ENCODE assay signal across 2 fruit fly cellular contexts in the genomic region with DNA sequence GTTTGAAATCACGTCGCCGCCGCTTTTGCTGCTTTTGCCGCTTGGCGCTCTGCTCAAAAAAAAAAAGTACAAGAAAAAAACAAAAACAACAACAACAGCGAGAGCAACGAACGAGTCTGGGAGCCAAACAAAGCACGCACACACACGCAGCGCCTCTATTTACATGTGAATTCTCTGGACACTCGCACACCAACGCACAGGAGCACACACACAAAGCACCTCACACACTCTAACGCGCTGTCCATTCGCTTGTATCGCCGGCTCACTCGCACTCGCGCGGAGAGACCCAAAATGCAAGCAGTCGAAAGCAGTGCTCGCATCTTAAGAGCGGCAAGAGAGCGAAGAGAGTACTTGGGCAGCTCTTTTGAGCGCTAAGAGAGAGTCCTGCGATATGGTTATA.
TF ChIP-seq lines count a peak whose summit lies in the region.

A gene (minus strand): TSS at position 4 of the 400 bp plus-strand sequence.

TF ChIP-seq in whole organism, embryonic, 481 proteins besides CTCF, POLR2A, EP300 and RAD21 (continued from another document and continues in another):
- TF ChIP-seq chn (GFP tag; optimal IDR thresholded peaks at IDR 0.05; lab: Kevin White, UChicago) (peak; percentile 47), croc (GFP tag; conservative IDR thresholded peaks at IDR 0.05; lab: Robert Waterston, UW) (no peak), Dad (GFP tag; optimal IDR thresholded peaks at IDR 0.05; lab: Kevin White, UChicago) (no peak), klu (GFP tag; IDR thresholded peaks at IDR 0.05; lab: Robert Waterston, UW) (no peak), hbn (GFP tag; IDR thresholded peaks at IDR 0.05; lab: Robert Waterston, UW; ENCODE audit: partially characterized antibody) (0 out of 2 replicates have a peak, but pooled peaks have one; percentile 41), CG11093 (GFP tag; IDR thresholded peaks at IDR 0.05; lab: Robert Waterston, UW) (no peak), Dip2 (GFP tag; IDR thresholded peaks at IDR 0.05; lab: Robert Waterston, UW) (no peak), Scr (GFP tag; IDR thresholded peaks at IDR 0.05; lab: Robert Waterston, UW; ENCODE audit: partially characterized antibody) (0 out of 2 replicates have a peak, but pooled peaks have one; percentile 16), CG7372 (GFP tag; IDR thresholded peaks at IDR 0.05; lab: Robert Waterston, UW) (no peak), h (optimal IDR thresholded peaks at IDR 0.05; lab: Kevin White, UChicago) (no peak), ttk (GFP tag; IDR thresholded peaks at IDR 0.05; lab: Robert Waterston, UW) (no peak), exex (tag; optimal IDR thresholded peaks at IDR 0.05; lab: Kevin White, UChicago) (no peak), CG6654 (GFP tag; optimal IDR thresholded peaks at IDR 0.05; lab: Kevin White, UChicago) (no peak), CG14860 (GFP tag; IDR thresholded peaks at IDR 0.05; lab: Robert Waterston, UW; ENCODE audit: partially characterized antibody) (no peak), Nf-YA (GFP tag; IDR thresholded peaks at IDR 0.05; lab: Robert Waterston, UW) (peak; percentile 82), C15 (GFP tag; IDR thresholded peaks at IDR 0.05; lab: Robert Waterston, UW) (no peak), Nf-YB (GFP tag; optimal IDR thresholded peaks at IDR 0.05; lab: Kevin White, UChicago) (peak; percentile 98), CG30020 (tag; optimal IDR thresholded peaks at IDR 0.05; lab: Kevin White, UChicago) (no peak), Usf (GFP tag; optimal IDR thresholded peaks at IDR 0.05; lab: Kevin White, UChicago) (no peak), bsh (GFP tag; optimal IDR thresholded peaks at IDR 0.05; lab: Kevin White, UChicago) (no peak), CG4820 (GFP tag; optimal IDR thresholded peaks at IDR 0.05; lab: Kevin White, UChicago) (no peak), br (optimal IDR thresholded peaks at IDR 0.05; lab: Kevin White, UChicago) (no peak), eve (GFP tag; optimal IDR thresholded peaks at IDR 0.05; lab: Kevin White, UChicago) (no peak), p53 (GFP tag; optimal IDR thresholded peaks at IDR 0.05; lab: Kevin White, UChicago) (no peak), CG9817 (tag; optimal IDR thresholded peaks at IDR 0.05; lab: Kevin White, UChicago) (no peak), CG6254 (GFP tag; optimal IDR thresholded peaks at IDR 0.05; lab: Kevin White, UChicago) (no peak), CG10209 (GFP tag; optimal IDR thresholded peaks at IDR 0.05; lab: Kevin White, UChicago) (no peak), insv (GFP tag; optimal IDR thresholded peaks at IDR 0.05; lab: Kevin White, UChicago) (no peak), Dfd (GFP tag; optimal IDR thresholded peaks at IDR 0.05; lab: Kevin White, UChicago) (peak in 1 of 2 experiments; percentile 42), gem (tag; optimal IDR thresholded peaks at IDR 0.05; lab: Kevin White, UChicago) (no peak), chif (GFP tag; optimal IDR thresholded peaks at IDR 0.05; lab: Kevin White, UChicago) (peak in 1 of 2 experiments; percentile 11), ind (GFP tag; optimal IDR thresholded peaks at IDR 0.05; lab: Kevin White, UChicago) (no peak), CG3281 (GFP tag; optimal IDR thresholded peaks at IDR 0.05; lab: Kevin White, UChicago) (no peak), tio (GFP tag; optimal IDR thresholded peaks at IDR 0.05; lab: Kevin White, UChicago) (no peak), HmgD (GFP tag; optimal IDR thresholded peaks at IDR 0.05; lab: Kevin White, UChicago) (peak; percentile 83), nerfin-2 (GFP tag; IDR thresholded peaks at IDR 0.05; lab: Robert Waterston, UW; ENCODE audit: partially characterized antibody) (no peak), slou (GFP tag; optimal IDR thresholded peaks at IDR 0.05; lab: Kevin White, UChicago) (no peak), sob (GFP tag; IDR thresholded peaks at IDR 0.05; lab: Robert Waterston, UW) (peak; percentile 24; the same call in 1 of the 2 replicates), CG17385 (GFP tag; optimal IDR thresholded peaks at IDR 0.05; lab: Kevin White, UChicago) (peak; percentile 13), gsb (GFP tag; IDR thresholded peaks at IDR 0.05; lab: Robert Waterston, UW) (no peak), Hmx (GFP tag; optimal IDR thresholded peaks at IDR 0.05; lab: Kevin White, UChicago) (no peak), CG6854 (GFP tag; optimal IDR thresholded peaks at IDR 0.05; lab: Kevin White, UChicago) (no peak), sqz (GFP tag; optimal IDR thresholded peaks at IDR 0.05; lab: Kevin White, UChicago) (peak; percentile 83), CG9932 (GFP tag; IDR thresholded peaks at IDR 0.05; lab: Robert Waterston, UW) (0 out of 2 replicates have a peak, but pooled peaks have one; percentile 31), CG9215 (GFP tag; IDR thresholded peaks at IDR 0.05; lab: Robert Waterston, UW) (no peak), Mad (GFP tag; optimal IDR thresholded peaks at IDR 0.05; lab: Kevin White, UChicago) (no peak), ham (GFP tag; IDR thresholded peaks at IDR 0.05; lab: Robert Waterston, UW) (no peak), pum (GFP tag; optimal IDR thresholded peaks at IDR 0.05; lab: Kevin White, UChicago) (no peak), CG2712 (tag; optimal IDR thresholded peaks at IDR 0.05; lab: Kevin White, UChicago) (no peak), knrl (GFP tag; IDR thresholded peaks at IDR 0.05; lab: Robert Waterston, UW; ENCODE audit: partially characterized antibody) (peak; percentile 35; the same call in 1 of the 3 replicates), Neu2 (GFP tag; optimal IDR thresholded peaks at IDR 0.05; lab: Kevin White, UChicago; ENCODE audit: borderline replicate concordance) (no peak), CG2678 (tag; optimal IDR thresholded peaks at IDR 0.05; lab: Kevin White, UChicago) (no peak), nmo (GFP tag; optimal IDR thresholded peaks at IDR 0.05; lab: Kevin White, UChicago) (no peak), CG31365 (tag; optimal IDR thresholded peaks at IDR 0.05; lab: Kevin White, UChicago) (peak; percentile 99), CG32532 (GFP tag; IDR thresholded peaks at IDR 0.05; lab: Robert Waterston, UW) (0 out of 2 replicates have a peak, but pooled peaks have one; percentile 34), kni (GFP tag; optimal IDR thresholded peaks at IDR 0.05; lab: Kevin White, UChicago) (peak; percentile 13), CG12942 (GFP tag; optimal IDR thresholded peaks at IDR 0.05; lab: Kevin White, UChicago) (no peak), CG10431 (GFP tag; optimal IDR thresholded peaks at IDR 0.05; lab: Kevin White, UChicago) (no peak), ftz-f1 (GFP tag; optimal IDR thresholded peaks at IDR 0.05; lab: Kevin White, UChicago) (peak; percentile 89), CG12769 (tag; optimal IDR thresholded peaks at IDR 0.05; lab: Kevin White, UChicago) (no peak), HLH54F (GFP tag; optimal IDR thresholded peaks at IDR 0.05; lab: Kevin White, UChicago) (no peak), CG7928 (GFP tag; optimal IDR thresholded peaks at IDR 0.05; lab: Kevin White, UChicago) (no peak), PHDP (tag; optimal IDR thresholded peaks at IDR 0.05; lab: Kevin White, UChicago) (no peak), GATAe (GFP tag; conservative IDR thresholded peaks at IDR 0.05; lab: Robert Waterston, UW) (no peak)

TF ChIP-seq in whole organism, prepupa, 60 proteins besides CTCF, POLR2A, EP300 and RAD21 (continued from another document):
- TF ChIP-seq CG15336 (GFP tag; IDR thresholded peaks at IDR 0.05; lab: Robert Waterston, UW) (peak; percentile 35; the same call in 1 of the 2 replicates), net (GFP tag; optimal IDR thresholded peaks at IDR 0.05; lab: Kevin White, UChicago) (no peak), CG6276 (GFP tag; optimal IDR thresholded peaks at IDR 0.05; lab: Kevin White, UChicago) (no peak), CG9139 (GFP tag; optimal IDR thresholded peaks at IDR 0.05; lab: Kevin White, UChicago) (no peak), CG10669 (GFP tag; optimal IDR thresholded peaks at IDR 0.05; lab: Kevin White, UChicago) (no peak), CG11294 (GFP tag; IDR thresholded peaks at IDR 0.05; lab: Robert Waterston, UW) (no peak), Blimp-1 (GFP tag; optimal IDR thresholded peaks at IDR 0.05; lab: Kevin White, UChicago) (no peak), Sox15 (GFP tag; optimal IDR thresholded peaks at IDR 0.05; lab: Kevin White, UChicago) (no peak), CG10631 (GFP tag; optimal IDR thresholded peaks at IDR 0.05; lab: Kevin White, UChicago) (no peak), dac (GFP tag; optimal IDR thresholded peaks at IDR 0.05; lab: Kevin White, UChicago) (peak; percentile 12), Gug (GFP tag; IDR thresholded peaks at IDR 0.05; lab: Robert Waterston, UW) (0 out of 2 replicates have a peak, but pooled peaks have one; percentile 11), CG6163 (GFP tag; IDR thresholded peaks at IDR 0.05; lab: Robert Waterston, UW) (peak; percentile 73), CG7368 (GFP tag; optimal IDR thresholded peaks at IDR 0.05; lab: Kevin White, UChicago) (no peak), ss (GFP tag; optimal IDR thresholded peaks at IDR 0.05; lab: Kevin White, UChicago) (peak in 1 of 2 experiments; percentile 0), OdsH (GFP tag; optimal IDR thresholded peaks at IDR 0.05; lab: Kevin White, UChicago) (no peak), CG11762 (GFP tag; optimal IDR thresholded peaks at IDR 0.05; lab: Kevin White, UChicago; ENCODE audit: insufficient read depth) (no peak), CG31627 (GFP tag; optimal IDR thresholded peaks at IDR 0.05; lab: Kevin White, UChicago) (no peak), CG8119 (GFP tag; IDR thresholded peaks at IDR 0.05; lab: Robert Waterston, UW) (0 out of 3 replicates have a peak, but pooled peaks have one; percentile 30), spab (GFP tag; optimal IDR thresholded peaks at IDR 0.05; lab: Kevin White, UChicago) (no peak), Eip75B (GFP tag; optimal IDR thresholded peaks at IDR 0.05; lab: Kevin White, UChicago) (no peak)
TF ChIP-seq in whole organism, prepupa: peak in this region for 13.
